Worm (Caenorhabditis elegans) whole organism, L4/young adult: ENCODE data around the gene lmd-4.

Experiments used
- W03F9.2 ChIP-seq: fragments of 150-350 bp; optimal IDR thresholded peaks from 2 replicates; lab custom pipeline; 2014; ENCODE audit warnings: missing biosample characterization, missing genetic modification characterization
- dao-5 ChIP-seq: sonication (generic microtip); optimal IDR thresholded peaks from 2 replicates; lab custom pipeline; 2016; ENCODE audit warnings: missing genotype, missing genetic modification characterization, moderate library complexity, missing compliant biosample characterization
- him-1 ChIP-seq: sonication (generic microtip); optimal IDR thresholded peaks from 2 replicates; lab custom pipeline; 2016; ENCODE audit warnings: missing genotype, missing genetic modification reagents, missing genetic modification characterization, missing compliant biosample characterization

ce11 chrV:7339831-7340230 lies 19.0 kb upstream of the lmd-4 start, which contains the start of gene srh-187:
- no peak for TF ChIP-seq W03F9.2 (tag; lab: Kevin White, UChicago)
- TF ChIP-seq dao-5 (tag; lab: Kevin White, UChicago): no peak
- no peak for TF ChIP-seq him-1 (tag; lab: Kevin White, UChicago)
